Worm (Caenorhabditis elegans) whole organism, young adult: Measurements from ENCODE around the gene F18E9.7.

Experiments
- B0019.2 ChIP-seq: fragments of 200-800 bp; sonication (Bioruptor generic); conservative IDR thresholded peaks from 2 replicates; pipeline ENCODE4 v1.3.6; 2022; ENCODE audit warnings: missing genetic modification reagents, missing genetic modification characterization, missing compliant biosample characterization
- B0261.1 ChIP-seq: sonication (generic microtip); optimal IDR thresholded peaks from 2 replicates; lab custom pipeline; 2016; ENCODE audit warnings: mild to moderate bottlenecking, missing genetic modification characterization, moderate library complexity, missing compliant biosample characterization
- C17E4.6 ChIP-seq: fragments of 200-800 bp; sonication (Bioruptor generic); IDR thresholded peaks from 2 replicates; pipeline ENCODE4 v1.3.6; 2022; ENCODE audit warnings: missing genetic modification reagents, missing genetic modification characterization, missing compliant biosample characterization
- D2030.7 ChIP-seq: fragments of 200-800 bp; sonication (Bioruptor generic); IDR thresholded peaks from 2 replicates; pipeline ENCODE4 v1.3.6; 2022; ENCODE audit warnings: missing genetic modification reagents, missing genetic modification characterization, missing compliant biosample characterization
- F33H1.4 ChIP-seq: fragments of 200-800 bp; sonication (Bioruptor generic); IDR thresholded peaks from 2 replicates; pipeline ENCODE4 v1.3.6; 2022; ENCODE audit warnings: missing genetic modification reagents, missing genetic modification characterization, missing compliant biosample characterization
- F49E8.2 ChIP-seq: sonication (generic microtip); optimal IDR thresholded peaks from 3 replicates; lab custom pipeline; 2017; ENCODE audit warnings: missing genetic modification characterization, mild to moderate bottlenecking, missing compliant biosample characterization, antibody characterized with exemption, moderate library complexity; ENCODE audit not compliant: insufficient read depth
- F52B5.7 ChIP-seq: sonication (generic microtip); optimal IDR thresholded peaks from 2 replicates; lab custom pipeline; 2016; ENCODE audit warnings: mild to moderate bottlenecking, missing genetic modification characterization, missing compliant biosample characterization
- F57C9.4 ChIP-seq: sonication (generic microtip); optimal IDR thresholded peaks from 2 replicates; lab custom pipeline; 2017; ENCODE audit warnings: mild to moderate bottlenecking, missing genetic modification characterization, missing compliant biosample characterization
- K11D2.4 ChIP-seq: fragments of 200-800 bp; sonication (Bioruptor generic); IDR thresholded peaks from 2 replicates; pipeline ENCODE4 v1.3.6; 2022; ENCODE audit warnings: missing genetic modification reagents, missing genetic modification characterization, missing compliant biosample characterization
- Y56A3A.18 ChIP-seq: fragments of 200-800 bp; sonication (Bioruptor generic); IDR thresholded peaks from 2 replicates; pipeline ENCODE4 v1.3.6; 2022; ENCODE audit warnings: missing genetic modification reagents, missing genetic modification characterization, missing compliant biosample characterization
- Y79H2A.3 ChIP-seq: fragments of 200-800 bp; sonication (Bioruptor generic); conservative IDR thresholded peaks from 2 replicates; pipeline ENCODE4 v1.3.6; 2022; ENCODE audit warnings: missing genetic modification reagents, missing genetic modification characterization, missing compliant biosample characterization
- ZK185.1 ChIP-seq: sonication (generic microtip); optimal IDR thresholded peaks from 2 replicates; lab custom pipeline; 2016; ENCODE audit warnings: mild to moderate bottlenecking, missing genetic modification characterization, missing compliant biosample characterization; ENCODE audit not compliant: poor library complexity, severe bottlenecking
- akir-1 ChIP-seq: fragments of 200-800 bp; sonication (Bioruptor generic); optimal IDR thresholded peaks from 2 replicates; lab custom pipeline; 2018; ENCODE audit warnings: mild to moderate bottlenecking, missing genetic modification characterization, moderate library complexity, missing compliant biosample characterization
- attf-3 ChIP-seq: fragments of 200-800 bp; sonication (Bioruptor generic); conservative IDR thresholded peaks from 2 replicates; pipeline ENCODE4 v1.3.6; 2022; ENCODE audit warnings: missing genetic modification reagents, missing genetic modification characterization, missing compliant biosample characterization
- attf-5 ChIP-seq: fragments of 200-800 bp; sonication (Bioruptor generic); optimal IDR thresholded peaks from 2 replicates; lab custom pipeline; 2018; ENCODE audit warnings: mild to moderate bottlenecking, missing genetic modification characterization, missing compliant biosample characterization
- bed-1 ChIP-seq: fragments of 200-800 bp; sonication (Bioruptor generic); IDR thresholded peaks from 2 replicates; pipeline ENCODE4 v1.3.6; 2022; ENCODE audit warnings: missing genetic modification reagents, missing genetic modification characterization, missing compliant biosample characterization
- cebp-1 ChIP-seq, 2 experiments: fragments of 200-800 bp in 1 of 2; sonication (Bioruptor generic) in 1 of 2; sonication (generic microtip) in 1 of 2; IDR thresholded peaks in 1 of 2; optimal IDR thresholded peaks in 1 of 2; 2 replicates each; pipeline versions ENCODE4 v1.3.6 to Lab custom; 2017 to 2022; ENCODE audit warnings: missing compliant biosample characterization in 2 of 2, missing genetic modification characterization in 2 of 2, mild to moderate bottlenecking in 1 of 2, missing genetic modification reagents in 1 of 2, moderate library complexity in 1 of 2
- ceh-40 ChIP-seq: fragments of 200-800 bp; sonication (Bioruptor generic); IDR thresholded peaks from 2 replicates; pipeline ENCODE4 v1.3.6; 2022; ENCODE audit warnings: missing genetic modification characterization, missing compliant biosample characterization
- ceh-79 ChIP-seq: sonication (generic microtip); optimal IDR thresholded peaks from 2 replicates; lab custom pipeline; 2017; ENCODE audit warnings: mild to moderate bottlenecking, missing genetic modification characterization, missing compliant biosample characterization
- ceh-91 ChIP-seq: fragments of 200-800 bp; sonication (Bioruptor generic); IDR thresholded peaks from 2 replicates; pipeline ENCODE4 v1.3.6; 2022; ENCODE audit warnings: missing genetic modification reagents, missing genetic modification characterization, missing compliant biosample characterization
- dox-1 ChIP-seq: fragments of 200-800 bp; sonication (Bioruptor generic); IDR thresholded peaks from 2 replicates; pipeline ENCODE4 v1.3.6; 2022; ENCODE audit warnings: missing genetic modification reagents, missing genetic modification characterization, missing compliant biosample characterization
- dpl-1 ChIP-seq: fragments of 150-350 bp; optimal IDR thresholded peaks from 2 replicates; lab custom pipeline; 2014; ENCODE audit warnings: missing biosample characterization, missing genetic modification reagents, missing genetic modification characterization
- ekl-4 ChIP-seq: fragments of 200-800 bp; sonication (Bioruptor generic); IDR thresholded peaks from 2 replicates; pipeline ENCODE4 v1.3.6; 2022; ENCODE audit warnings: missing genetic modification reagents, missing genetic modification characterization, missing compliant biosample characterization
- ets-4 ChIP-seq: fragments of 200-800 bp; sonication (Bioruptor generic); optimal IDR thresholded peaks from 2 replicates; lab custom pipeline; 2018; ENCODE audit warnings: mild to moderate bottlenecking, missing genetic modification characterization, missing compliant biosample characterization
- him-1 ChIP-seq: sonication (generic microtip); optimal IDR thresholded peaks from 2 replicates; lab custom pipeline; 2016; ENCODE audit warnings: missing genotype, missing genetic modification reagents, missing genetic modification characterization, missing compliant biosample characterization
- hlh-26 ChIP-seq: fragments of 200-800 bp; sonication (Bioruptor generic); conservative IDR thresholded peaks from 2 replicates; pipeline ENCODE4 v1.3.6; 2022; ENCODE audit warnings: missing genetic modification reagents, missing genetic modification characterization, missing compliant biosample characterization
- hmg-20 ChIP-seq: fragments of 200-800 bp; sonication (Bioruptor generic); IDR thresholded peaks from 2 replicates; pipeline ENCODE4 v1.3.6; 2022; ENCODE audit warnings: missing genetic modification reagents, missing genetic modification characterization, missing compliant biosample characterization
- hsf-1 ChIP-seq: fragments of 200-800 bp; sonication (Bioruptor generic); IDR thresholded peaks from 2 replicates; pipeline ENCODE4 v1.3.6; 2022; ENCODE audit warnings: missing genetic modification reagents, missing genetic modification characterization, missing compliant biosample characterization
- lin-26 ChIP-seq: fragments of 200-800 bp; sonication (Bioruptor generic); IDR thresholded peaks from 2 replicates; pipeline ENCODE4 v1.3.6; 2022; ENCODE audit warnings: missing genetic modification reagents, missing genetic modification characterization, missing compliant biosample characterization
- lin-40 ChIP-seq: sonication (generic microtip); optimal IDR thresholded peaks from 2 replicates; lab custom pipeline; 2016; ENCODE audit warnings: missing genetic modification characterization, mild to moderate bottlenecking, missing compliant biosample characterization, missing genotype, missing genetic modification reagents
- lir-1 ChIP-seq: fragments of 200-800 bp; sonication (Bioruptor generic); conservative IDR thresholded peaks from 2 replicates; pipeline ENCODE4 v1.3.6; 2022; ENCODE audit warnings: missing genetic modification reagents, missing genetic modification characterization, missing compliant biosample characterization
- mcd-1 ChIP-seq: fragments of 200-800 bp; sonication (Bioruptor generic); IDR thresholded peaks from 2 replicates; pipeline ENCODE4 v1.3.6; 2022; ENCODE audit warnings: missing genetic modification reagents, missing genetic modification characterization, missing compliant biosample characterization
- mel-28 ChIP-seq: sonication (generic microtip); optimal IDR thresholded peaks from 2 replicates; lab custom pipeline; 2016; ENCODE audit warnings: borderline replicate concordance, mild to moderate bottlenecking, missing genetic modification characterization, missing compliant biosample characterization
- mes-4 ChIP-seq: sonication (generic microtip); optimal IDR thresholded peaks from 2 replicates; lab custom pipeline; 2016; ENCODE audit warnings: missing genotype, missing genetic modification characterization, missing compliant biosample characterization
- mxl-1 ChIP-seq: sonication (generic microtip); optimal IDR thresholded peaks from 2 replicates; lab custom pipeline; 2016; ENCODE audit warnings: missing genetic modification characterization, missing compliant biosample characterization
- nhr-27 ChIP-seq: fragments of 200-800 bp; sonication (Bioruptor generic); optimal IDR thresholded peaks from 2 replicates; lab custom pipeline; 2018; ENCODE audit warnings: mild to moderate bottlenecking, missing genetic modification characterization, moderate library complexity, missing compliant biosample characterization
- nhr-90 ChIP-seq: sonication (generic microtip); optimal IDR thresholded peaks from 2 replicates; lab custom pipeline; 2016; ENCODE audit warnings: missing genotype, mild to moderate bottlenecking, missing genetic modification characterization, missing compliant biosample characterization
- pbrm-1 ChIP-seq: fragments of 200-800 bp; sonication (Bioruptor generic); IDR thresholded peaks from 2 replicates; pipeline ENCODE4 v1.3.6; 2022; ENCODE audit warnings: missing genetic modification reagents, missing genetic modification characterization, missing compliant biosample characterization
- rec-8 ChIP-seq, 2 experiments: sonication (generic microtip); optimal IDR thresholded peaks; 2 replicates each; lab custom pipeline; 2016; ENCODE audit warnings: mild to moderate bottlenecking in 2 of 2, missing genetic modification characterization in 2 of 2, missing genetic modification reagents in 2 of 2, missing genotype in 2 of 2, missing biosample characterization in 1 of 2, missing compliant biosample characterization in 1 of 2, moderate library complexity in 1 of 2
- snpc-1.1 ChIP-seq: sonication (generic microtip); optimal IDR thresholded peaks from 2 replicates; lab custom pipeline; 2017; ENCODE audit warnings: missing genetic modification characterization, mild to moderate bottlenecking, missing compliant biosample characterization, antibody characterized with exemption, moderate library complexity, missing genotype, missing genetic modification reagents; ENCODE audit not compliant: insufficient read depth
- snpc-1.3 ChIP-seq: sonication (generic microtip); optimal IDR thresholded peaks from 2 replicates; lab custom pipeline; 2017; ENCODE audit warnings: missing genetic modification characterization, mild to moderate bottlenecking, missing compliant biosample characterization, antibody characterized with exemption, moderate library complexity, missing genotype, missing genetic modification reagents; ENCODE audit not compliant: insufficient read depth
- somi-1 ChIP-seq: fragments of 200-800 bp; sonication (Bioruptor generic); optimal IDR thresholded peaks from 2 replicates; lab custom pipeline; 2018; ENCODE audit warnings: mild to moderate bottlenecking, missing genetic modification characterization, missing compliant biosample characterization
- unc-62 ChIP-seq: fragments of 150-350 bp; optimal IDR thresholded peaks from 2 replicates; lab custom pipeline; 2014; ENCODE audit warnings: missing biosample characterization, missing genetic modification reagents, missing genetic modification characterization
- xnd-1 ChIP-seq: sonication (generic microtip); optimal IDR thresholded peaks from 2 replicates; lab custom pipeline; 2016; ENCODE audit warnings: missing genotype, missing genetic modification reagents, missing genetic modification characterization, missing compliant biosample characterization
- zim-3 ChIP-seq: sonication (generic microtip); optimal IDR thresholded peaks from 2 replicates; lab custom pipeline; 2017; ENCODE audit warnings: mild to moderate bottlenecking, missing genetic modification characterization, moderate library complexity, missing compliant biosample characterization
- ztf-18 ChIP-seq: sonication (generic microtip); optimal IDR thresholded peaks from 2 replicates; lab custom pipeline; 2016; ENCODE audit warnings: missing genotype, mild to moderate bottlenecking, missing genetic modification characterization, missing compliant biosample characterization
- ztf-22 ChIP-seq: fragments of 200-800 bp; sonication (Bioruptor generic); optimal IDR thresholded peaks from 2 replicates; lab custom pipeline; 2018; ENCODE audit warnings: mild to moderate bottlenecking, missing genetic modification characterization, moderate library complexity, missing compliant biosample characterization
- ztf-26 ChIP-seq: sonication (generic microtip); optimal IDR thresholded peaks from 2 replicates; lab custom pipeline; 2017; ENCODE audit warnings: missing genetic modification characterization, missing compliant biosample characterization

F18E9.7 gene

ce11 chrX:8640654-8641053 is 43.1 kb upstream of the F18E9.7 start (continued):
- no peak for TF ChIP-seq B0019.2 (GFP tag; lab: Robert Waterston, UW)
- TF ChIP-seq ekl-4 = no peak
- TF ChIP-seq nhr-27 (tag; lab: Kevin White, UChicago) = no peak
- peak; percentile 86 for TF ChIP-seq B0261.1 (tag; lab: Kevin White, UChicago)
- peak; percentile 75 for TF ChIP-seq snpc-1.3 (tag; lab: Kevin White, UChicago)
- TF ChIP-seq ceh-79 (tag; lab: Kevin White, UChicago) = no peak
- no peak for TF ChIP-seq cebp-1 (GFP tag; IDR thresholded peaks at IDR 0.05; lab: Robert Waterston, UW)
- peak; percentile 37 for TF ChIP-seq cebp-1 (tag; optimal IDR thresholded peaks at IDR 0.05; lab: Kevin White, UChicago)
- TF ChIP-seq ZK185.1 = peak; percentile 71
- TF ChIP-seq attf-5 (GFP tag; lab: Kevin White, UChicago) = peak; percentile 6
- TF ChIP-seq rec-8 (tag; optimal IDR thresholded peaks at IDR 0.05; lab: Kevin White, UChicago) = peak; percentile 50 to 71
- peak; percentile 77; the same call in 1 of the 2 replicates for TF ChIP-seq D2030.7 (GFP tag; lab: Robert Waterston, UW)
- no peak for TF ChIP-seq lir-1 (GFP tag; lab: Robert Waterston, UW)
- TF ChIP-seq F57C9.4 (tag; lab: Kevin White, UChicago) = no peak
- no peak for TF ChIP-seq ets-4 (GFP tag; lab: Kevin White, UChicago)
- no peak for TF ChIP-seq akir-1 (GFP tag; lab: Kevin White, UChicago)
- peak; percentile 53 for TF ChIP-seq mxl-1 (tag; lab: Kevin White, UChicago)
- peak; percentile 60 for TF ChIP-seq him-1 (tag; lab: Kevin White, UChicago)
- peak; percentile 68 for TF ChIP-seq snpc-1.1 (tag; lab: Kevin White, UChicago)
- no peak for TF ChIP-seq ztf-22
- peak; percentile 82 for TF ChIP-seq pbrm-1 (GFP tag; lab: Robert Waterston, UW)
- no peak for TF ChIP-seq F33H1.4
- no peak for TF ChIP-seq Y56A3A.18 (GFP tag; lab: Robert Waterston, UW)
- TF ChIP-seq ztf-18 (tag; lab: Kevin White, UChicago) = peak; percentile 51
- TF ChIP-seq nhr-90 = peak; percentile 69
- no peak for TF ChIP-seq bed-1 (GFP tag; lab: Robert Waterston, UW)
- TF ChIP-seq hlh-26 (GFP tag; lab: Robert Waterston, UW) = no peak
- TF ChIP-seq lin-40 = no peak
- no peak for TF ChIP-seq hmg-20 (GFP tag; lab: Robert Waterston, UW)
- TF ChIP-seq dox-1 (GFP tag; lab: Robert Waterston, UW) = peak; percentile 41; the same call in 1 of the 2 replicates
- TF ChIP-seq somi-1 = no peak
- 0 out of 2 replicates have a peak, but pooled peaks have one; percentile 54 for TF ChIP-seq ceh-40 (GFP tag; lab: Robert Waterston, UW)
- TF ChIP-seq F52B5.7 (tag; lab: Kevin White, UChicago) = no peak
- no peak for TF ChIP-seq Y79H2A.3 (GFP tag; lab: Robert Waterston, UW)
- TF ChIP-seq C17E4.6 (GFP tag; lab: Robert Waterston, UW) = no peak
- TF ChIP-seq mes-4 = peak; percentile 60
- TF ChIP-seq K11D2.4 (GFP tag; lab: Robert Waterston, UW) = no peak
- TF ChIP-seq ztf-26 = no peak
- TF ChIP-seq xnd-1 (tag; lab: Kevin White, UChicago) = no peak
- peak; percentile 88 for TF ChIP-seq lin-26
- no peak; the same call in 1 of the 2 replicates for TF ChIP-seq hsf-1
- TF ChIP-seq attf-3 (GFP tag; lab: Robert Waterston, UW) = no peak
- TF ChIP-seq zim-3 (tag; lab: Kevin White, UChicago) = no peak
- no peak for TF ChIP-seq mel-28 (tag; lab: Kevin White, UChicago)
- TF ChIP-seq dpl-1 (GFP tag; lab: Kevin White, UChicago) = no peak
- no peak for TF ChIP-seq mcd-1
- no peak for TF ChIP-seq F49E8.2 (tag; lab: Kevin White, UChicago)
- TF ChIP-seq ceh-91 (GFP tag; lab: Robert Waterston, UW) = no peak
- TF ChIP-seq unc-62 = no peak
